1 fruit fly cellular context compared by ENCODE assay signal in the genomic region with DNA sequence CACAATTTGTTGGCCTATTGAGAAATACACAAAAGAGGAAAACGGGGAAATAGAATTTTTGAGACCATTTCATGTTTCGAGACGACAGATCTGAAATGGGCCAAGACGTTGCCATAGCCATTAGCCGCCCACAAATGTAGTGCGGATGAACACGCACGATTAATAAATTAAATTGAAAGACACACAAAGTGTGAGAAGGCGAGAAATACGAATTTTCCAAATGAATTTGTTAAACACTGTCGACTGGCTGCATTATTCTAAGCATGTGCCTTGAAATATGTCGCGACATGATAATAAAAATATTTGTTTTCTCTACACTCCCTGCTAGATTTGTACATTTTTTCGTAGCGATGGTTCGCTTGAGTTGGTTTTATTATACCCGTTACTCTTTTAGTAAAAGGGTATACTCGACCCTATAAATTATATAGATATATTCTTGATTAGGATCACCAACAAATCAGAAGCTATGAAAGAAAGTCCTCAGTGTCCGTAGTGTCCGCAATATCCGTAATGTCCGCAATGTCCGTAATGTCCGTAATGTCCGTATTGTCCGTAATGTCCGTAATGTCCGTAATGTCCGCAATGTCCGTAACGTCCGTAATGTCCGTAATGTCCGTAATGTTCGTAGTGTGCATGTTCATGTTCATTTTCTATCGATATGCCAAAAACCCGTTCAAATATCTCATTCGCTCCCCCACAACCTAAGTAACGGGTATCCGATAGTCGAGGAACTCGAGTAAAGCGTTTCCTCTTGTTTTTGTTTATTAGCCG.
A peak's percentile ranks its signal among the peaks of the same experiment; 100 is the strongest.
TF ChIP-seq lines count a peak whose summit lies in the region.

No protein-coding gene starts in this region.

TF ChIP-seq in whole organism, embryonic, 481 proteins besides CTCF, POLR2A, EP300 and RAD21 (continued from another document and continues in another):
- TF ChIP-seq CG1832 (GFP tag; optimal IDR thresholded peaks at IDR 0.05; lab: Kevin White, UChicago) (no peak), gem (tag; optimal IDR thresholded peaks at IDR 0.05; lab: Kevin White, UChicago) (peak; percentile 35), CG10462 (GFP tag; optimal IDR thresholded peaks at IDR 0.05; lab: Kevin White, UChicago) (no peak), CG9215 (GFP tag; IDR thresholded peaks at IDR 0.05; lab: Robert Waterston, UW) (peak; percentile 47), CG12744 (GFP tag; optimal IDR thresholded peaks at IDR 0.05; lab: Kevin White, UChicago) (no peak), CG11696 (GFP tag; IDR thresholded peaks at IDR 0.05; lab: Robert Waterston, UW) (no peak), Oli (tag; optimal IDR thresholded peaks at IDR 0.05; lab: Kevin White, UChicago) (peak; percentile 44), Lhr (GFP tag; optimal IDR thresholded peaks at IDR 0.05; lab: Kevin White, UChicago) (no peak), CG4360 (GFP tag; IDR thresholded peaks at IDR 0.05; lab: Robert Waterston, UW) (0 out of 2 replicates have a peak, but pooled peaks have one; percentile 11), CG11093 (GFP tag; IDR thresholded peaks at IDR 0.05; lab: Robert Waterston, UW) (no peak; the same call in 2 of the 3 replicates), CG13624 (GFP tag; optimal IDR thresholded peaks at IDR 0.05; lab: Kevin White, UChicago) (no peak), kni (GFP tag; optimal IDR thresholded peaks at IDR 0.05; lab: Kevin White, UChicago) (no peak), CG6683 (GFP tag; optimal IDR thresholded peaks at IDR 0.05; lab: Kevin White, UChicago) (no peak), Sin3A (optimal IDR thresholded peaks at IDR 0.05; lab: Kevin White, UChicago) (no peak), CG34376 (GFP tag; optimal IDR thresholded peaks at IDR 0.05; lab: Kevin White, UChicago) (no peak), ash1 (GFP tag; optimal IDR thresholded peaks at IDR 0.05; lab: Kevin White, UChicago) (no peak), ind (GFP tag; optimal IDR thresholded peaks at IDR 0.05; lab: Kevin White, UChicago) (peak; percentile 32), Nf-YA (GFP tag; IDR thresholded peaks at IDR 0.05; lab: Robert Waterston, UW) (no peak), tll (GFP tag; optimal IDR thresholded peaks at IDR 0.05; lab: Kevin White, UChicago) (no peak), odd (GFP tag; optimal IDR thresholded peaks at IDR 0.05; lab: Kevin White, UChicago) (no peak), CrebB (tag; optimal IDR thresholded peaks at IDR 0.05; lab: Kevin White, UChicago) (no peak), Ets65A (GFP tag; lab: Kevin White, UChicago) (no peak), bowl (GFP tag; IDR thresholded peaks at IDR 0.05; lab: Robert Waterston, UW) (no peak), CG10565 (GFP tag; optimal IDR thresholded peaks at IDR 0.05; lab: Kevin White, UChicago) (no peak), CG12391 (tag; optimal IDR thresholded peaks at IDR 0.05; lab: Kevin White, UChicago) (no peak), Optix (GFP tag; IDR thresholded peaks at IDR 0.05; lab: Robert Waterston, UW) (no peak; the same call in 2 of the 3 replicates), kay (GFP tag; optimal IDR thresholded peaks at IDR 0.05; lab: Kevin White, UChicago) (no peak), C15 (GFP tag; IDR thresholded peaks at IDR 0.05; lab: Robert Waterston, UW) (no peak), CG6813 (GFP tag; optimal IDR thresholded peaks at IDR 0.05; lab: Kevin White, UChicago) (peak; percentile 3), BEAF-32 (GFP tag; optimal IDR thresholded peaks at IDR 0.05; lab: Kevin White, UChicago) (no peak), CG3995 (GFP tag; optimal IDR thresholded peaks at IDR 0.05; lab: Kevin White, UChicago) (no peak), CG10209 (GFP tag; optimal IDR thresholded peaks at IDR 0.05; lab: Kevin White, UChicago) (peak; percentile 45), sr (GFP tag; IDR thresholded peaks at IDR 0.05; lab: Robert Waterston, UW) (peak; percentile 93), repo (GFP tag; optimal IDR thresholded peaks at IDR 0.05; lab: Kevin White, UChicago) (peak; percentile 7), Myb (GFP tag; optimal IDR thresholded peaks at IDR 0.05; lab: Kevin White, UChicago) (peak; percentile 1), Opbp (GFP tag; IDR thresholded peaks at IDR 0.05; lab: Robert Waterston, UW; ENCODE audit: partially characterized antibody) (no peak), abd-A (tag; optimal IDR thresholded peaks at IDR 0.05; lab: Kevin White, UChicago) (peak; percentile 9), knrl (GFP tag; IDR thresholded peaks at IDR 0.05; lab: Robert Waterston, UW; ENCODE audit: partially characterized antibody) (no peak), CG12104 (GFP tag; optimal IDR thresholded peaks at IDR 0.05; lab: Kevin White, UChicago) (no peak), pnt (GFP tag; optimal IDR thresholded peaks at IDR 0.05; lab: Kevin White, UChicago) (peak; percentile 25), CG12942 (GFP tag; optimal IDR thresholded peaks at IDR 0.05; lab: Kevin White, UChicago) (no peak), Mad (GFP tag; optimal IDR thresholded peaks at IDR 0.05; lab: Kevin White, UChicago) (peak; percentile 7), bsh (GFP tag; optimal IDR thresholded peaks at IDR 0.05; lab: Kevin White, UChicago) (no peak), CG15601 (tag; optimal IDR thresholded peaks at IDR 0.05; lab: Kevin White, UChicago) (no peak), caup (GFP tag; optimal IDR thresholded peaks at IDR 0.05; lab: Kevin White, UChicago; ENCODE audit: severe bottlenecking) (no peak), BtbVII (GFP tag; optimal IDR thresholded peaks at IDR 0.05; lab: Kevin White, UChicago) (no peak), dmrt99B (tag; optimal IDR thresholded peaks at IDR 0.05; lab: Kevin White, UChicago) (peak; percentile 66), sc (optimal IDR thresholded peaks at IDR 0.05; lab: Kevin White, UChicago) (no peak), sc (GFP tag; optimal IDR thresholded peaks at IDR 0.05; lab: Kevin White, UChicago) (no peak), CG2129 (GFP tag; IDR thresholded peaks at IDR 0.05; lab: Robert Waterston, UW; ENCODE audit: partially characterized antibody) (no peak), Sox102F (GFP tag; optimal IDR thresholded peaks at IDR 0.05; lab: Kevin White, UChicago) (peak; percentile 27), Atf-2 (GFP tag; optimal IDR thresholded peaks at IDR 0.05; lab: Kevin White, UChicago) (no peak), CG9817 (tag; optimal IDR thresholded peaks at IDR 0.05; lab: Kevin White, UChicago) (no peak), Dad (GFP tag; optimal IDR thresholded peaks at IDR 0.05; lab: Kevin White, UChicago) (no peak), Fer1 (GFP tag; optimal IDR thresholded peaks at IDR 0.05; lab: Kevin White, UChicago) (no peak), kah (GFP tag; optimal IDR thresholded peaks at IDR 0.05; lab: Kevin White, UChicago) (no peak), CG34422 (GFP tag; IDR thresholded peaks at IDR 0.05; lab: Robert Waterston, UW) (no peak), CG16815 (GFP tag; optimal IDR thresholded peaks at IDR 0.05; lab: Kevin White, UChicago) (peak; percentile 29), Ada2b (GFP tag; IDR thresholded peaks at IDR 0.05; lab: Robert Waterston, UW) (no peak), wek (GFP tag; optimal IDR thresholded peaks at IDR 0.05; lab: Kevin White, UChicago) (no peak), org-1 (GFP tag; optimal IDR thresholded peaks at IDR 0.05; lab: Kevin White, UChicago) (peak; percentile 6), CG9727 (GFP tag; optimal IDR thresholded peaks at IDR 0.05; lab: Kevin White, UChicago) (peak; percentile 51), Gsc (GFP tag; IDR thresholded peaks at IDR 0.05; lab: Robert Waterston, UW) (no peak), phol (tag; optimal IDR thresholded peaks at IDR 0.05; lab: Kevin White, UChicago) (peak; percentile 66), pzg (GFP tag; optimal IDR thresholded peaks at IDR 0.05; lab: Kevin White, UChicago) (no peak), Chrac-16 (GFP tag; optimal IDR thresholded peaks at IDR 0.05; lab: Kevin White, UChicago) (peak; percentile 9), crp (GFP tag; optimal IDR thresholded peaks at IDR 0.05; lab: Kevin White, UChicago) (no peak), tin (GFP tag; optimal IDR thresholded peaks at IDR 0.05; lab: Kevin White, UChicago) (peak; percentile 16), wdn (GFP tag; IDR thresholded peaks at IDR 0.05; lab: Robert Waterston, UW) (no peak), CG3838 (GFP tag; optimal IDR thresholded peaks at IDR 0.05; lab: Kevin White, UChicago) (no peak), CG13123 (GFP tag; optimal IDR thresholded peaks at IDR 0.05; lab: Kevin White, UChicago) (no peak), CG1024 (GFP tag; IDR thresholded peaks at IDR 0.05; lab: Robert Waterston, UW) (no peak), Asciz (GFP tag; optimal IDR thresholded peaks at IDR 0.05; lab: Kevin White, UChicago) (no peak), CG32767 (GFP tag; IDR thresholded peaks at IDR 0.05; lab: Robert Waterston, UW) (no peak), CG6272 (GFP tag; IDR thresholded peaks at IDR 0.05; lab: Robert Waterston, UW) (no peak), slbo (GFP tag; IDR thresholded peaks at IDR 0.05; lab: Robert Waterston, UW) (peak; percentile 30; the same call in 1 of the 2 replicates), CG31388 (GFP tag; optimal IDR thresholded peaks at IDR 0.05; lab: Kevin White, UChicago) (no peak), CG17385 (GFP tag; optimal IDR thresholded peaks at IDR 0.05; lab: Kevin White, UChicago) (peak; percentile 18), CG17361 (GFP tag; IDR thresholded peaks at IDR 0.05; lab: Robert Waterston, UW) (peak; percentile 82), CG4617 (GFP tag; optimal IDR thresholded peaks at IDR 0.05; lab: Kevin White, UChicago; ENCODE audit: borderline replicate concordance) (no peak), Stat92E (GFP tag; optimal IDR thresholded peaks at IDR 0.05; lab: Kevin White, UChicago) (no peak), Sry-β (GFP tag; optimal IDR thresholded peaks at IDR 0.05; lab: Kevin White, UChicago) (no peak), CG15514 (GFP tag; optimal IDR thresholded peaks at IDR 0.05; lab: Kevin White, UChicago) (no peak), CG4328 (GFP tag; optimal IDR thresholded peaks at IDR 0.05; lab: Kevin White, UChicago) (peak; percentile 69), cwo (GFP tag; optimal IDR thresholded peaks at IDR 0.05; lab: Kevin White, UChicago) (no peak), CG10431 (GFP tag; optimal IDR thresholded peaks at IDR 0.05; lab: Kevin White, UChicago) (no peak), Atf3 (GFP tag; optimal IDR thresholded peaks at IDR 0.05; lab: Kevin White, UChicago) (no peak), Hmx (GFP tag; optimal IDR thresholded peaks at IDR 0.05; lab: Kevin White, UChicago) (no peak), Aef1 (GFP tag; IDR thresholded peaks at IDR 0.05; lab: Robert Waterston, UW) (peak; percentile 29; the same call in 1 of the 3 replicates), CG11456 (GFP tag; IDR thresholded peaks at IDR 0.05; lab: Robert Waterston, UW) (peak; percentile 27; the same call in 1 of the 3 replicates), NK7.1 (GFP tag; optimal IDR thresholded peaks at IDR 0.05; lab: Kevin White, UChicago) (no peak), onecut (GFP tag; IDR thresholded peaks at IDR 0.05; lab: Robert Waterston, UW) (no peak), gcm2 (GFP tag; optimal IDR thresholded peaks at IDR 0.05; lab: Kevin White, UChicago) (no peak), ase (GFP tag; IDR thresholded peaks at IDR 0.05; lab: Robert Waterston, UW) (0 out of 3 replicates have a peak, but pooled peaks have one; percentile 43), mld (GFP tag; IDR thresholded peaks at IDR 0.05; lab: Robert Waterston, UW; ENCODE audit: partially characterized antibody) (no peak), CG15011 (GFP tag; optimal IDR thresholded peaks at IDR 0.05; lab: Kevin White, UChicago) (peak; percentile 40), croc (GFP tag; conservative IDR thresholded peaks at IDR 0.05; lab: Robert Waterston, UW) (0 out of 3 replicates have a peak, but pooled peaks have one; percentile 19), trh (GFP tag; optimal IDR thresholded peaks at IDR 0.05; lab: Kevin White, UChicago) (no peak), disco-r (GFP tag; optimal IDR thresholded peaks at IDR 0.05; lab: Kevin White, UChicago) (no peak), CG7372 (GFP tag; IDR thresholded peaks at IDR 0.05; lab: Robert Waterston, UW) (0 out of 2 replicates have a peak, but pooled peaks have one; percentile 21), CG13775 (GFP tag; optimal IDR thresholded peaks at IDR 0.05; lab: Kevin White, UChicago) (peak; percentile 47), YL-1 (GFP tag; optimal IDR thresholded peaks at IDR 0.05; lab: Kevin White, UChicago) (no peak), CG17912 (GFP tag; optimal IDR thresholded peaks at IDR 0.05; lab: Kevin White, UChicago) (no peak), CG17186 (GFP tag; optimal IDR thresholded peaks at IDR 0.05; lab: Kevin White, UChicago) (no peak), mam (GFP tag; optimal IDR thresholded peaks at IDR 0.05; lab: Kevin White, UChicago) (no peak), grn (GFP tag; optimal IDR thresholded peaks at IDR 0.05; lab: Kevin White, UChicago) (no peak), CG31224 (GFP tag; IDR thresholded peaks at IDR 0.05; lab: Robert Waterston, UW) (0 out of 2 replicates have a peak, but pooled peaks have one; percentile 29), yki (optimal IDR thresholded peaks at IDR 0.05; lab: Kevin White, UChicago) (no peak), CG1602 (GFP tag; optimal IDR thresholded peaks at IDR 0.05; lab: Kevin White, UChicago) (peak; percentile 25), Abd-B (GFP tag; optimal IDR thresholded peaks at IDR 0.05; lab: Kevin White, UChicago) (peak; percentile 55), CG2889 (GFP tag; IDR thresholded peaks at IDR 0.05; lab: Robert Waterston, UW) (no peak), br (optimal IDR thresholded peaks at IDR 0.05; lab: Kevin White, UChicago) (no peak), CG2116 (GFP tag; optimal IDR thresholded peaks at IDR 0.05; lab: Kevin White, UChicago) (peak; percentile 10), CG6765 (GFP tag; optimal IDR thresholded peaks at IDR 0.05; lab: Kevin White, UChicago) (no peak), Hey (tag; optimal IDR thresholded peaks at IDR 0.05; lab: Kevin White, UChicago) (no peak), CG18764 (GFP tag; optimal IDR thresholded peaks at IDR 0.05; lab: Kevin White, UChicago) (peak; percentile 27), dan (GFP tag; IDR thresholded peaks at IDR 0.05; lab: Robert Waterston, UW) (no peak), HLH3B (GFP tag; IDR thresholded peaks at IDR 0.05; lab: Robert Waterston, UW) (peak; percentile 32; the same call in 1 of the 2 replicates), Sry-δ (GFP tag; optimal IDR thresholded peaks at IDR 0.05; lab: Kevin White, UChicago) (no peak), fu2 (GFP tag; optimal IDR thresholded peaks at IDR 0.05; lab: Kevin White, UChicago) (no peak), ssp (GFP tag; IDR thresholded peaks at IDR 0.05; lab: Robert Waterston, UW) (peak; percentile 25; the same call in 1 of the 2 replicates), zfh1 (GFP tag; IDR thresholded peaks at IDR 0.05; lab: Robert Waterston, UW) (peak; percentile 50; the same call in 1 of the 3 replicates), CG3163 (GFP tag; optimal IDR thresholded peaks at IDR 0.05; lab: Kevin White, UChicago) (no peak), dimm (GFP tag; IDR thresholded peaks at IDR 0.05; lab: Robert Waterston, UW) (no peak), CG14667 (GFP tag; IDR thresholded peaks at IDR 0.05; lab: Robert Waterston, UW) (no peak)
